Worm (Caenorhabditis elegans) whole organism, L2 larva: ENCODE data around the gene rpoa-1.

Experiments
- C34F6.9 ChIP-seq: fragments of 150-350 bp; optimal IDR thresholded peaks from 2 replicates; lab custom pipeline; 2014; ENCODE audit warnings: missing biosample characterization, missing genetic modification characterization
- F13H6.1 ChIP-seq: sonication (generic microtip); optimal IDR thresholded peaks from 2 replicates; lab custom pipeline; 2016; ENCODE audit warnings: missing genetic modification characterization, missing compliant biosample characterization
- R02D3.7 ChIP-seq: fragments of 150-350 bp; optimal IDR thresholded peaks from 2 replicates; lab custom pipeline; 2014; ENCODE audit warnings: missing biosample characterization, missing genetic modification characterization
- Y55F3AM.14 ChIP-seq: fragments of 200-800 bp; sonication (Bioruptor generic); optimal IDR thresholded peaks from 2 replicates; lab custom pipeline; 2018; ENCODE audit warnings: mild to moderate bottlenecking, missing genetic modification characterization, missing compliant biosample characterization
- ZK546.5 ChIP-seq: sonication (generic microtip); optimal IDR thresholded peaks from 2 replicates; lab custom pipeline; 2017; ENCODE audit warnings: missing biosample characterization, missing genetic modification characterization
- alr-1 ChIP-seq: fragments of 150-350 bp; optimal IDR thresholded peaks from 2 replicates; lab custom pipeline; 2014; ENCODE audit warnings: missing biosample characterization, missing genetic modification characterization
- aly-2 ChIP-seq: fragments of 150-350 bp; optimal IDR thresholded peaks from 2 replicates; lab custom pipeline; 2014; ENCODE audit warnings: missing biosample characterization, missing genetic modification characterization
- ama-1 ChIP-seq: fragments of 150-350 bp; optimal IDR thresholded peaks from 2 replicates; lab custom pipeline; 2018; ENCODE audit warnings: inconsistent platforms
- blmp-1 ChIP-seq: sonication (generic microtip); optimal IDR thresholded peaks from 2 replicates; lab custom pipeline; 2017; ENCODE audit warnings: missing genetic modification characterization, mild to moderate bottlenecking, missing compliant biosample characterization, antibody characterized with exemption, moderate library complexity; ENCODE audit not compliant: insufficient read depth
- ceh-16 ChIP-seq: fragments of 150-350 bp; optimal IDR thresholded peaks from 2 replicates; lab custom pipeline; 2014; ENCODE audit warnings: missing biosample characterization, missing genetic modification characterization
- ceh-82 ChIP-seq: fragments of 150-350 bp; optimal IDR thresholded peaks from 2 replicates; lab custom pipeline; 2014; ENCODE audit warnings: missing biosample characterization, missing genetic modification characterization
- crh-2 ChIP-seq: sonication (generic microtip); optimal IDR thresholded peaks from 2 replicates; lab custom pipeline; 2017; ENCODE audit warnings: missing biosample characterization, missing genetic modification characterization
- dmd-4 ChIP-seq: sonication (generic microtip); optimal IDR thresholded peaks from 2 replicates; lab custom pipeline; 2017; ENCODE audit warnings: missing biosample characterization, missing genetic modification characterization
- egl-27 ChIP-seq: sonication (generic microtip); optimal IDR thresholded peaks from 3 replicates; lab custom pipeline; 2017; ENCODE audit warnings: missing biosample characterization, missing genetic modification reagents, missing genetic modification characterization
- elt-1 ChIP-seq: fragments of 150-350 bp; optimal IDR thresholded peaks from 2 replicates; lab custom pipeline; 2014; ENCODE audit warnings: missing biosample characterization, missing genetic modification characterization
- elt-3 ChIP-seq: sonication (generic microtip); optimal IDR thresholded peaks from 2 replicates; lab custom pipeline; 2017; ENCODE audit warnings: missing biosample characterization, missing genetic modification characterization
- fos-1 ChIP-seq: fragments of 150-350 bp; optimal IDR thresholded peaks from 2 replicates; lab custom pipeline; 2014; ENCODE audit warnings: missing biosample characterization, missing genetic modification characterization
- gmeb-1 ChIP-seq: fragments of 150-350 bp; optimal IDR thresholded peaks from 2 replicates; lab custom pipeline; 2014; ENCODE audit warnings: missing biosample characterization, missing genetic modification characterization
- lin-11 ChIP-seq: fragments of 150-350 bp; sonication (generic microtip); optimal IDR thresholded peaks from 2 replicates; lab custom pipeline; 2014; ENCODE audit warnings: missing biosample characterization, missing genetic modification characterization, inconsistent platforms, mixed read lengths
- lin-13 ChIP-seq: fragments of 150-350 bp; optimal IDR thresholded peaks from 2 replicates; lab custom pipeline; 2014; ENCODE audit warnings: missing biosample characterization, missing genetic modification reagents, missing genetic modification characterization
- lin-39 ChIP-seq: fragments of 150-350 bp; optimal IDR thresholded peaks from 2 replicates; lab custom pipeline; 2014; ENCODE audit warnings: missing biosample characterization, missing genetic modification reagents, missing genetic modification characterization
- lsy-2 ChIP-seq, 2 experiments: fragments of 150-350 bp in 1 of 2; sonication (generic microtip) in 1 of 2; optimal IDR thresholded peaks; 2 replicates each; lab custom pipeline; 2014 to 2017; ENCODE audit warnings: missing biosample characterization in 2 of 2, missing genetic modification characterization in 2 of 2
- mab-5 ChIP-seq: fragments of 150-350 bp; optimal IDR thresholded peaks from 2 replicates; lab custom pipeline; 2014; ENCODE audit warnings: missing biosample characterization, missing genetic modification characterization
- mbf-1 ChIP-seq: sonication (generic microtip); optimal IDR thresholded peaks from 2 replicates; lab custom pipeline; 2017; ENCODE audit warnings: missing biosample characterization, missing genetic modification characterization
- mdl-1 ChIP-seq, 2 experiments: fragments of 150-350 bp in 1 of 2; sonication (generic microtip) in 1 of 2; optimal IDR thresholded peaks; 2 replicates each; lab custom pipeline; 2017; ENCODE audit warnings: missing biosample characterization in 2 of 2, missing genetic modification characterization in 2 of 2
- nhr-10 ChIP-seq: sonication (generic microtip); optimal IDR thresholded peaks from 2 replicates; lab custom pipeline; 2017; ENCODE audit warnings: missing biosample characterization, missing genetic modification characterization
- nhr-11 ChIP-seq: fragments of 150-350 bp; optimal IDR thresholded peaks from 2 replicates; lab custom pipeline; 2014; ENCODE audit warnings: missing biosample characterization, missing genetic modification characterization
- nhr-12 ChIP-seq: fragments of 150-350 bp; optimal IDR thresholded peaks from 2 replicates; lab custom pipeline; 2014; ENCODE audit warnings: missing biosample characterization, missing genetic modification characterization
- nhr-129 ChIP-seq: fragments of 150-350 bp; optimal IDR thresholded peaks from 2 replicates; lab custom pipeline; 2014; ENCODE audit warnings: missing biosample characterization, missing genetic modification characterization
- nhr-21 ChIP-seq: fragments of 150-350 bp; optimal IDR thresholded peaks from 2 replicates; lab custom pipeline; 2014; ENCODE audit warnings: missing biosample characterization, missing genetic modification characterization
- nhr-23 ChIP-seq: fragments of 150-350 bp; optimal IDR thresholded peaks from 2 replicates; lab custom pipeline; 2014; ENCODE audit warnings: missing biosample characterization, missing genetic modification reagents, missing genetic modification characterization
- nhr-237 ChIP-seq: fragments of 150-350 bp; optimal IDR thresholded peaks from 2 replicates; lab custom pipeline; 2014; ENCODE audit warnings: missing biosample characterization, missing genetic modification characterization
- nhr-25 ChIP-seq: fragments of 150-350 bp; sonication (generic microtip); optimal IDR thresholded peaks from 3 replicates; lab custom pipeline; 2014; ENCODE audit warnings: missing biosample characterization, missing genetic modification characterization
- nhr-6 ChIP-seq: fragments of 150-350 bp; optimal IDR thresholded peaks from 2 replicates; lab custom pipeline; 2014; ENCODE audit warnings: missing biosample characterization, missing genetic modification characterization
- nhr-77 ChIP-seq: fragments of 150-350 bp; optimal IDR thresholded peaks from 2 replicates; lab custom pipeline; 2014; ENCODE audit warnings: missing biosample characterization, missing genetic modification characterization
- peb-1 ChIP-seq: fragments of 150-350 bp; optimal IDR thresholded peaks from 2 replicates; lab custom pipeline; 2014; ENCODE audit warnings: missing biosample characterization, missing genetic modification characterization
- sem-4 ChIP-seq: fragments of 150-350 bp; optimal IDR thresholded peaks from 2 replicates; lab custom pipeline; 2014; ENCODE audit warnings: missing biosample characterization, missing genetic modification reagents, missing genetic modification characterization
- skn-1 ChIP-seq: sonication (generic microtip); optimal IDR thresholded peaks from 2 replicates; lab custom pipeline; 2017; ENCODE audit warnings: missing biosample characterization, missing genetic modification characterization
- sma-3 ChIP-seq: sonication (generic microtip); optimal IDR thresholded peaks from 2 replicates; lab custom pipeline; 2016; ENCODE audit warnings: missing genetic modification reagents, missing genetic modification characterization, missing compliant biosample characterization
- sma-9 ChIP-seq, 2 experiments: fragments of 150-350 bp in 1 of 2; sonication (generic microtip) in 1 of 2; optimal IDR thresholded peaks; 2 replicates each; lab custom pipeline; 2014 to 2016; ENCODE audit warnings: missing genetic modification characterization in 2 of 2, mild to moderate bottlenecking in 1 of 2, missing biosample characterization in 1 of 2, missing compliant biosample characterization in 1 of 2, missing genetic modification reagents in 1 of 2, moderate library complexity in 1 of 2
- snpc-4 ChIP-seq: fragments of 150-350 bp; optimal IDR thresholded peaks from 2 replicates; lab custom pipeline; 2014; ENCODE audit warnings: missing biosample characterization, missing genetic modification characterization
- unc-39 ChIP-seq: fragments of 150-350 bp; optimal IDR thresholded peaks from 2 replicates; lab custom pipeline; 2014; ENCODE audit warnings: missing biosample characterization, missing genetic modification characterization
- unc-55 ChIP-seq: fragments of 150-350 bp; sonication (generic microtip); optimal IDR thresholded peaks from 3 replicates; lab custom pipeline; 2014; ENCODE audit warnings: missing biosample characterization, missing genetic modification reagents, missing genetic modification characterization
- unc-62 ChIP-seq: fragments of 150-350 bp; optimal IDR thresholded peaks from 2 replicates; lab custom pipeline; 2014; ENCODE audit warnings: missing biosample characterization, missing genetic modification reagents, missing genetic modification characterization
- zag-1 ChIP-seq: fragments of 150-350 bp; optimal IDR thresholded peaks from 2 replicates; lab custom pipeline; 2014; ENCODE audit warnings: missing biosample characterization, missing genetic modification characterization
- ztf-1 ChIP-seq: fragments of 200-800 bp; sonication (Bioruptor generic); conservative IDR thresholded peaks from 2 replicates; pipeline ENCODE4 v1.3.6; 2022; ENCODE audit warnings: missing genetic modification characterization, missing compliant biosample characterization
- ztf-11 ChIP-seq: sonication (generic microtip); optimal IDR thresholded peaks from 2 replicates; lab custom pipeline; 2017; ENCODE audit warnings: missing biosample characterization, missing genetic modification characterization
- ztf-4 ChIP-seq: fragments of 150-350 bp; optimal IDR thresholded peaks from 2 replicates; lab custom pipeline; 2014; ENCODE audit warnings: missing biosample characterization, missing genetic modification characterization

Gene rpoa-1

ce11 chrII:13641311-13641710 is 53.3 kb downstream of the rpoa-1 start, which contains the start of gene fbxa-167:
TSS of gene fbxa-167 (plus strand) at chrII:13641489.
- TF ChIP-seq lsy-2 (tag; optimal IDR thresholded peaks at IDR 0.05; lab: Kevin White, UChicago) (no peak), unc-55 (GFP tag; lab: Kevin White, UChicago) (peak; percentile 16), fos-1 (tag; lab: Kevin White, UChicago) (peak; percentile 4)

ce11 chrII:13640210-13640609 is 54.4 kb downstream of the rpoa-1 start:
- TF ChIP-seq ZK546.5 (tag; lab: Kevin White, UChicago) (no peak), blmp-1 (tag; lab: Kevin White, UChicago) (peak; percentile 1), C34F6.9 (peak; percentile 39), ceh-16 (tag; lab: Kevin White, UChicago) (no peak), snpc-4 (tag; lab: Kevin White, UChicago) (no peak), crh-2 (tag; lab: Kevin White, UChicago) (peak; percentile 49), nhr-77 (tag; lab: Kevin White, UChicago) (no peak), lsy-2 (tag; optimal IDR thresholded peaks at IDR 0.05; lab: Kevin White, UChicago) (peak in 1 of 2 experiments; percentile 38), sma-9 (GFP tag; optimal IDR thresholded peaks at IDR 0.05; lab: Kevin White, UChicago) (peak; percentile 85), sma-9 (tag; optimal IDR thresholded peaks at IDR 0.05; lab: Kevin White, UChicago) (no peak), Y55F3AM.14 (GFP tag; lab: Kevin White, UChicago) (no peak), ztf-4 (no peak), elt-1 (tag; lab: Kevin White, UChicago) (no peak), fos-1 (tag; lab: Kevin White, UChicago) (peak; percentile 45), aly-2 (tag; lab: Kevin White, UChicago) (no peak), mbf-1 (tag; lab: Kevin White, UChicago) (no peak), unc-55 (GFP tag; lab: Kevin White, UChicago) (peak; percentile 50), ztf-11 (tag; lab: Kevin White, UChicago) (no peak), nhr-12 (no peak), nhr-11 (tag; lab: Kevin White, UChicago) (no peak), nhr-129 (tag; lab: Kevin White, UChicago) (no peak), F13H6.1 (peak; percentile 39), peb-1 (no peak), nhr-23 (tag; lab: Kevin White, UChicago) (no peak), zag-1 (tag; lab: Kevin White, UChicago) (no peak), nhr-25 (tag; lab: Kevin White, UChicago) (peak; percentile 49), alr-1 (no peak), ceh-82 (tag; lab: Kevin White, UChicago) (no peak), unc-39 (tag; lab: Kevin White, UChicago) (no peak), sem-4 (tag; lab: Kevin White, UChicago) (no peak), lin-11 (tag; lab: Kevin White, UChicago) (no peak), ztf-1 (GFP tag; lab: Robert Waterston, UW) (no peak), skn-1 (tag; lab: Kevin White, UChicago) (no peak), lin-13 (GFP tag; lab: Kevin White, UChicago) (no peak), nhr-6 (tag; lab: Kevin White, UChicago) (no peak), nhr-21 (tag; lab: Kevin White, UChicago) (peak; percentile 7), dmd-4 (tag; lab: Kevin White, UChicago) (no peak), mdl-1 (tag; optimal IDR thresholded peaks at IDR 0.05; lab: Kevin White, UChicago) (no peak), R02D3.7 (tag; lab: Kevin White, UChicago) (no peak), egl-27 (no peak), ama-1 (lab: Kevin White, UChicago) (no peak), sma-3 (GFP tag; lab: Kevin White, UChicago) (no peak), elt-3 (tag; lab: Kevin White, UChicago) (no peak), nhr-10 (tag; lab: Kevin White, UChicago) (no peak), nhr-237 (no peak), gmeb-1 (tag; lab: Kevin White, UChicago) (no peak), unc-62 (GFP tag; lab: Kevin White, UChicago) (no peak), lin-39 (tag; lab: Kevin White, UChicago) (no peak), mab-5 (tag; lab: Kevin White, UChicago) (no peak)
